Fruit fly (Drosophila melanogaster) whole organism, embryonic: ENCODE measurements around the gene Rab14.

Source experiments
- CG17568 ChIP-seq: fragments of 200-800 bp; sonication (Bioruptor generic); optimal IDR thresholded peaks from 2 replicates; lab custom pipeline; 2018; ENCODE audit warnings: missing biosample characterization, mild to moderate bottlenecking, missing genetic modification characterization, moderate library complexity
- Camta ChIP-seq: fragments of 200-800 bp; sonication (Bioruptor generic); optimal IDR thresholded peaks from 2 replicates; lab custom pipeline; 2016; ENCODE audit warnings: missing biosample characterization, missing genetic modification characterization
- dmrt11E ChIP-seq: fragments of 200-800 bp; sonication (Bioruptor generic); optimal IDR thresholded peaks from 3 replicates; lab custom pipeline; 2018; ENCODE audit warnings: missing biosample characterization, mild to moderate bottlenecking, missing genetic modification characterization, moderate library complexity
- nerfin-1 ChIP-seq: fragments of 200-800 bp; sonication (Bioruptor generic); optimal IDR thresholded peaks from 3 replicates; lab custom pipeline; 2019; ENCODE audit warnings: missing biosample characterization, mild to moderate bottlenecking, missing genetic modification characterization, moderate library complexity

DNA sequence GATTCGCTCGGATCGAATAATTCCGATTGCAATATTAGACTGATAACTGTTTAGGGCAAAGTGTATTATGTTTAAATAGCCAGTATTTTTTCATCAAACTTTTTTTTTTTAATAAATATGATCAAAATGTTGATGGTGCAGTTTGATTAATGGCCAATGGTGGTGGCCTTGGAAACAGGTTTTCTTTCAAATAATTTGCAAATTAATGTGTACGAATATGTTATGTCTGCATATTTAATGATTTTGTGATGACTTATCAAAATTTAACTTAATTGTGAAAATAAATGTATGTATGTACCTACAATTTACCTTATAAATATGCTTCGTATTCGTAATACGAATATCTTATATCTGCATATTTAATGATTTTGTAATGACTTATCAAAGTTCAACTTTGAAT lies 6.3 kb downstream of the Rab14 start:
- TF ChIP-seq nerfin-1 (tag; lab: Kevin White, UChicago), result no peak
- TF ChIP-seq CG17568 (GFP tag; lab: Kevin White, UChicago), result no peak
- no peak for TF ChIP-seq dmrt11E (tag; lab: Kevin White, UChicago)
- no peak for TF ChIP-seq Camta
